Worm (Caenorhabditis elegans) whole organism, young adult: ENCODE measurements around the gene T06E4.5.

ENCODE experiments used
- B0019.2 ChIP-seq: fragments of 200-800 bp; sonication (Bioruptor generic); conservative IDR thresholded peaks from 2 replicates; pipeline ENCODE4 v1.3.6; 2022; ENCODE audit warnings: missing genetic modification reagents, missing genetic modification characterization, missing compliant biosample characterization
- B0035.1 ChIP-seq: sonication (generic microtip); optimal IDR thresholded peaks from 2 replicates; lab custom pipeline; 2016; ENCODE audit warnings: missing genetic modification characterization, mild to moderate bottlenecking, missing compliant biosample characterization, missing genotype, missing genetic modification reagents
- B0261.1 ChIP-seq: sonication (generic microtip); optimal IDR thresholded peaks from 2 replicates; lab custom pipeline; 2016; ENCODE audit warnings: mild to moderate bottlenecking, missing genetic modification characterization, moderate library complexity, missing compliant biosample characterization
- B0336.3 ChIP-seq: fragments of 200-800 bp; sonication (Bioruptor generic); IDR thresholded peaks from 2 replicates; pipeline ENCODE4 v1.3.6; 2022; ENCODE audit warnings: missing genetic modification characterization, missing compliant biosample characterization
- F22D6.2 ChIP-seq: sonication (generic microtip); optimal IDR thresholded peaks from 2 replicates; lab custom pipeline; 2016; ENCODE audit warnings: mild to moderate bottlenecking, missing genetic modification characterization, missing compliant biosample characterization
- F49E8.2 ChIP-seq: sonication (generic microtip); optimal IDR thresholded peaks from 3 replicates; lab custom pipeline; 2017; ENCODE audit warnings: missing genetic modification characterization, mild to moderate bottlenecking, missing compliant biosample characterization, antibody characterized with exemption, moderate library complexity; ENCODE audit not compliant: insufficient read depth
- F52B5.7 ChIP-seq: sonication (generic microtip); optimal IDR thresholded peaks from 2 replicates; lab custom pipeline; 2016; ENCODE audit warnings: mild to moderate bottlenecking, missing genetic modification characterization, missing compliant biosample characterization
- F55B11.4 ChIP-seq: sonication (generic microtip); optimal IDR thresholded peaks from 2 replicates; lab custom pipeline; 2016; ENCODE audit warnings: missing compliant biosample characterization, missing genetic modification characterization, borderline replicate concordance; ENCODE audit not compliant: insufficient read depth
- T26A5.8 ChIP-seq: sonication (generic microtip); optimal IDR thresholded peaks from 2 replicates; lab custom pipeline; 2016; ENCODE audit warnings: missing genetic modification characterization, missing compliant biosample characterization
- Y67H2A.10 ChIP-seq: fragments of 200-800 bp; sonication (Bioruptor generic); conservative IDR thresholded peaks from 2 replicates; pipeline ENCODE4 v1.3.6; 2022; ENCODE audit warnings: missing genetic modification reagents, missing genetic modification characterization, missing compliant biosample characterization
- attf-3 ChIP-seq: fragments of 200-800 bp; sonication (Bioruptor generic); conservative IDR thresholded peaks from 2 replicates; pipeline ENCODE4 v1.3.6; 2022; ENCODE audit warnings: missing genetic modification reagents, missing genetic modification characterization, missing compliant biosample characterization
- bed-1 ChIP-seq: fragments of 200-800 bp; sonication (Bioruptor generic); IDR thresholded peaks from 2 replicates; pipeline ENCODE4 v1.3.6; 2022; ENCODE audit warnings: missing genetic modification reagents, missing genetic modification characterization, missing compliant biosample characterization
- ccch-3 ChIP-seq: fragments of 200-800 bp; sonication (Bioruptor generic); optimal IDR thresholded peaks from 2 replicates; lab custom pipeline; 2018; ENCODE audit warnings: mild to moderate bottlenecking, missing genetic modification characterization, missing compliant biosample characterization
- cebp-1 ChIP-seq, 2 experiments: fragments of 200-800 bp in 1 of 2; sonication (Bioruptor generic) in 1 of 2; sonication (generic microtip) in 1 of 2; IDR thresholded peaks in 1 of 2; optimal IDR thresholded peaks in 1 of 2; 2 replicates each; pipeline versions ENCODE4 v1.3.6 to Lab custom; 2017 to 2022; ENCODE audit warnings: missing compliant biosample characterization in 2 of 2, missing genetic modification characterization in 2 of 2, mild to moderate bottlenecking in 1 of 2, missing genetic modification reagents in 1 of 2, moderate library complexity in 1 of 2
- ceh-100 ChIP-seq: fragments of 200-800 bp; sonication (Bioruptor generic); IDR thresholded peaks from 2 replicates; pipeline ENCODE4 v1.3.6; 2022; ENCODE audit warnings: missing genetic modification reagents, missing genetic modification characterization, missing compliant biosample characterization
- ceh-27 ChIP-seq: fragments of 200-800 bp; sonication (Bioruptor generic); optimal IDR thresholded peaks from 2 replicates; lab custom pipeline; 2018; ENCODE audit warnings: mild to moderate bottlenecking, missing genetic modification characterization, moderate library complexity, missing compliant biosample characterization
- chd-7 ChIP-seq: sonication (generic microtip); optimal IDR thresholded peaks from 2 replicates; lab custom pipeline; 2016; ENCODE audit warnings: mild to moderate bottlenecking, missing genetic modification characterization, moderate library complexity, missing compliant biosample characterization
- efl-1 ChIP-seq: fragments of 150-350 bp; optimal IDR thresholded peaks from 2 replicates; lab custom pipeline; 2014; ENCODE audit warnings: missing biosample characterization, missing genetic modification reagents, missing genetic modification characterization
- egl-18 ChIP-seq: fragments of 200-800 bp; sonication (Bioruptor generic); IDR thresholded peaks from 2 replicates; pipeline ENCODE4 v1.3.6; 2022; ENCODE audit warnings: missing genetic modification reagents, missing genetic modification characterization, missing compliant biosample characterization
- egl-44 ChIP-seq: fragments of 200-800 bp; sonication (Bioruptor generic); IDR thresholded peaks from 2 replicates; pipeline ENCODE4 v1.3.6; 2022; ENCODE audit warnings: missing genetic modification reagents, missing genetic modification characterization, missing compliant biosample characterization
- egrh-3 ChIP-seq: fragments of 200-800 bp; sonication (Bioruptor generic); IDR thresholded peaks from 2 replicates; pipeline ENCODE4 v1.3.6; 2022; ENCODE audit warnings: missing genetic modification reagents, missing genetic modification characterization, missing compliant biosample characterization
- ekl-4 ChIP-seq: fragments of 200-800 bp; sonication (Bioruptor generic); IDR thresholded peaks from 2 replicates; pipeline ENCODE4 v1.3.6; 2022; ENCODE audit warnings: missing genetic modification reagents, missing genetic modification characterization, missing compliant biosample characterization
- fkh-3 ChIP-seq: sonication (generic microtip); optimal IDR thresholded peaks from 2 replicates; lab custom pipeline; 2016; ENCODE audit warnings: mild to moderate bottlenecking, missing genetic modification characterization, missing compliant biosample characterization
- hmg-20 ChIP-seq: fragments of 200-800 bp; sonication (Bioruptor generic); IDR thresholded peaks from 2 replicates; pipeline ENCODE4 v1.3.6; 2022; ENCODE audit warnings: missing genetic modification reagents, missing genetic modification characterization, missing compliant biosample characterization
- lag-1 ChIP-seq: fragments of 200-800 bp; sonication (Bioruptor generic); IDR thresholded peaks from 2 replicates; pipeline ENCODE4 v1.3.6; 2022; ENCODE audit warnings: missing genetic modification reagents, missing genetic modification characterization, missing compliant biosample characterization
- let-607 ChIP-seq, 2 experiments: fragments of 200-800 bp in 1 of 2; sonication (Bioruptor generic) in 1 of 2; sonication (generic microtip) in 1 of 2; optimal IDR thresholded peaks; 2 replicates each; lab custom pipeline; 2016 to 2018; ENCODE audit warnings: mild to moderate bottlenecking in 2 of 2, missing compliant biosample characterization in 2 of 2, missing genetic modification characterization in 2 of 2, moderate library complexity in 2 of 2, missing genotype in 1 of 2
- lin-26 ChIP-seq: fragments of 200-800 bp; sonication (Bioruptor generic); IDR thresholded peaks from 2 replicates; pipeline ENCODE4 v1.3.6; 2022; ENCODE audit warnings: missing genetic modification reagents, missing genetic modification characterization, missing compliant biosample characterization
- lsl-1 ChIP-seq: fragments of 200-800 bp; sonication (Bioruptor generic); optimal IDR thresholded peaks from 2 replicates; lab custom pipeline; 2018; ENCODE audit warnings: mild to moderate bottlenecking, missing genetic modification characterization, moderate library complexity, missing compliant biosample characterization
- lsy-27 ChIP-seq: sonication (generic microtip); optimal IDR thresholded peaks from 2 replicates; lab custom pipeline; 2017; ENCODE audit warnings: missing genetic modification characterization, mild to moderate bottlenecking, missing compliant biosample characterization, antibody characterized with exemption, missing genotype, borderline replicate concordance; ENCODE audit not compliant: insufficient read depth
- mcd-1 ChIP-seq: fragments of 200-800 bp; sonication (Bioruptor generic); IDR thresholded peaks from 2 replicates; pipeline ENCODE4 v1.3.6; 2022; ENCODE audit warnings: missing genetic modification reagents, missing genetic modification characterization, missing compliant biosample characterization
- mxl-1 ChIP-seq: sonication (generic microtip); optimal IDR thresholded peaks from 2 replicates; lab custom pipeline; 2016; ENCODE audit warnings: missing genetic modification characterization, missing compliant biosample characterization
- nfya-1 ChIP-seq: sonication (generic microtip); optimal IDR thresholded peaks from 2 replicates; lab custom pipeline; 2017; ENCODE audit warnings: antibody characterized with exemption, missing compliant biosample characterization, missing genetic modification characterization, borderline replicate concordance; ENCODE audit not compliant: insufficient read depth
- nfyb-1 ChIP-seq: fragments of 200-800 bp; sonication (Bioruptor generic); IDR thresholded peaks from 2 replicates; pipeline ENCODE4 v1.3.6; 2022; ENCODE audit warnings: missing genetic modification reagents, missing genetic modification characterization, missing compliant biosample characterization
- pha-4 ChIP-seq: fragments of 150-350 bp; sonication (generic microtip); optimal IDR thresholded peaks from 2 replicates; lab custom pipeline; 2014; ENCODE audit warnings: missing biosample characterization, missing genetic modification reagents, missing genetic modification characterization
- snpc-1.3 ChIP-seq: sonication (generic microtip); optimal IDR thresholded peaks from 2 replicates; lab custom pipeline; 2017; ENCODE audit warnings: missing genetic modification characterization, mild to moderate bottlenecking, missing compliant biosample characterization, antibody characterized with exemption, moderate library complexity, missing genotype, missing genetic modification reagents; ENCODE audit not compliant: insufficient read depth
- snpc-4 ChIP-seq, 5 experiments: fragments of 150-350 bp in 1 of 5; sonication (generic microtip) in 4 of 5; optimal IDR thresholded peaks; 2 replicates each; lab custom pipeline; 2014 to 2018; ENCODE audit warnings: missing genetic modification characterization in 5 of 5, missing biosample characterization in 3 of 5, antibody characterized with exemption in 2 of 5, mild to moderate bottlenecking in 2 of 5, missing compliant biosample characterization in 2 of 5, missing genotype in 2 of 5, moderate library complexity in 2 of 5, missing genetic modification reagents in 1 of 5
- tbp1 ChIP-seq: fragments of 200-800 bp; sonication (Bioruptor generic); optimal IDR thresholded peaks from 2 replicates; lab custom pipeline; 2018; ENCODE audit warnings: mild to moderate bottlenecking, missing genetic modification characterization, missing compliant biosample characterization
- tlf-1 ChIP-seq: fragments of 200-800 bp; sonication (Bioruptor generic); optimal IDR thresholded peaks from 2 replicates; lab custom pipeline; 2018; ENCODE audit warnings: mild to moderate bottlenecking, missing genetic modification characterization, missing compliant biosample characterization
- zfh-2 ChIP-seq: fragments of 200-800 bp; sonication (Bioruptor generic); conservative IDR thresholded peaks from 2 replicates; pipeline ENCODE4 v1.3.6; 2022; ENCODE audit warnings: missing genetic modification reagents, missing genetic modification characterization, missing compliant biosample characterization
- ztf-25 ChIP-seq: fragments of 200-800 bp; sonication (Bioruptor generic); IDR thresholded peaks from 2 replicates; pipeline ENCODE4 v1.3.6; 2022; ENCODE audit warnings: missing genetic modification reagents, missing genetic modification characterization, missing compliant biosample characterization
- ztf-28 ChIP-seq: fragments of 200-800 bp; sonication (Bioruptor generic); IDR thresholded peaks from 2 replicates; pipeline ENCODE4 v1.3.6; 2022; ENCODE audit warnings: missing genetic modification reagents, missing genetic modification characterization, missing compliant biosample characterization
- ztf-3 ChIP-seq: fragments of 200-800 bp; sonication (Bioruptor generic); optimal IDR thresholded peaks from 2 replicates; lab custom pipeline; 2018; ENCODE audit warnings: mild to moderate bottlenecking, missing genetic modification characterization, missing compliant biosample characterization
- ztf-6 ChIP-seq: fragments of 200-800 bp; sonication (Bioruptor generic); IDR thresholded peaks from 2 replicates; pipeline ENCODE4 v1.3.6; 2022; ENCODE audit warnings: missing genetic modification reagents, missing genetic modification characterization, missing compliant biosample characterization

Gene T06E4.5

DNA sequence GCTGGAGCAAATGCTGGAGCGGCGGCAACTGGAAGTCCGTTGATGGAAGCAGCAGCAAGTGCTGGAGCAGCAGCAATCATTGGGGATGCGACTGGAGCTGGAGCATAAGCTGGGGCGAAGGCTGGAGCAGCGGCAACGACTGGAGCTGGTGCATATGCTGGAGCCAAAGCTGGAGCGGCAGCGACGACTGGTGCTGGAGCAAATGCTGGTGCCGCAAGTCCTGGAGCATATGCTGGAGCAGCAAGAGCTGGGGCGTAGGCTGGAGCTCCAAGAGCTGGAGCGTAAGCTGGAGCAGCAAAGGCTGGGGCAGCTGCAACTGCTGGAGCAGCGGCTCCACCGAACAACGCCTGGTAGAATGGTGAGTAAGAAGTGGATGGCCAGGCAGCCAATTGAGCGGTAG lies 12.6 kb upstream of the T06E4.5 start:
- peak; percentile 96 for TF ChIP-seq zfh-2 (GFP tag; lab: Robert Waterston, UW)
- TF ChIP-seq chd-7 (tag; lab: Kevin White, UChicago): peak; percentile 40
- no peak for TF ChIP-seq bed-1 (GFP tag; lab: Robert Waterston, UW)
- no peak for TF ChIP-seq F49E8.2 (tag; lab: Kevin White, UChicago)
- TF ChIP-seq B0019.2 (GFP tag; lab: Robert Waterston, UW): no peak
- TF ChIP-seq egrh-3 (GFP tag; lab: Robert Waterston, UW): peak; percentile 92
- no peak for TF ChIP-seq pha-4 (tag; lab: Kevin White, UChicago)
- peak; percentile 18 for TF ChIP-seq F52B5.7 (tag; lab: Kevin White, UChicago)
- no peak for TF ChIP-seq B0336.3
- no peak for TF ChIP-seq B0261.1 (tag; lab: Kevin White, UChicago)
- TF ChIP-seq ztf-3 (GFP tag; lab: Kevin White, UChicago): no peak
- no peak for TF ChIP-seq nfya-1
- TF ChIP-seq lin-26 (GFP tag; lab: Robert Waterston, UW): peak; percentile 53; the same call in 1 of the 2 replicates
- TF ChIP-seq hmg-20 (GFP tag; lab: Robert Waterston, UW): no peak
- TF ChIP-seq Y67H2A.10 (GFP tag; lab: Robert Waterston, UW): no peak
- no peak for TF ChIP-seq lsy-27
- TF ChIP-seq ekl-4 (GFP tag; lab: Robert Waterston, UW): no peak
- TF ChIP-seq tlf-1 (GFP tag; lab: Kevin White, UChicago): no peak
- TF ChIP-seq ccch-3 (GFP tag; lab: Kevin White, UChicago): no peak
- TF ChIP-seq efl-1 (GFP tag; lab: Kevin White, UChicago): no peak
- no peak for TF ChIP-seq ceh-100 (GFP tag; lab: Robert Waterston, UW)
- TF ChIP-seq egl-18 (GFP tag; lab: Robert Waterston, UW): 0 out of 2 replicates have a peak, but pooled peaks have one; percentile 38

- TF ChIP-seq T26A5.8 (tag; lab: Kevin White, UChicago): no peak
- TF ChIP-seq lin-26 (GFP tag; lab: Robert Waterston, UW): no peak
- TF ChIP-seq egl-44 (GFP tag; lab: Robert Waterston, UW): no peak
- no peak for TF ChIP-seq nfyb-1 (GFP tag; lab: Robert Waterston, UW)
- TF ChIP-seq B0035.1: no peak
- no peak for TF ChIP-seq ceh-100 (GFP tag; lab: Robert Waterston, UW)
- no peak for TF ChIP-seq fkh-3 (tag; lab: Kevin White, UChicago)
- TF ChIP-seq F49E8.2 (tag; lab: Kevin White, UChicago): no peak
- no peak for TF ChIP-seq lag-1 (GFP tag; lab: Robert Waterston, UW)
- TF ChIP-seq snpc-1.3 (tag; lab: Kevin White, UChicago): no peak
- TF ChIP-seq attf-3: no peak
Observed at ce11 chrV:9618919-9619318, 12.1 kb upstream of the T06E4.5 start, which contains the start of gene idpc-7. TSS of gene idpc-7 (minus strand) at chrV:9619019.

DNA sequence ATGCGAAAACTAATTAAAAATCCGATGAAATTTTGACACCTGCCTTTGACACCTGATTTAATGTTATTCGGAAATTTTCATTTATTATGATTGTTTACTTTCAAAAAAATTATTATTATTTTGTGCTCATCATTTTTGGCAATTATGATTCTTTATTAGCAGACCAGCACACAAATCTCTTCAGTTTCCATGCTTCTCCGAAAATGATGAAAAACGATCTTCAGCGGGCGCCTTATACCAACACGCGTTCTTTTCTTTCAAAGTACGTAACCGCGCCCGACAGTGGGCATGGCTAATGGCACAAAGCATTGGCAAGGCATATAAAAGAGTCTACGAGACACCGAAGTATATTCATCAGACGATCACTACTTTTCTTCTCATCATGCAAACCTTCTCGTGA lies 11.2 kb upstream of the T06E4.5 start, which contains the start of gene idpc-6:
Gene idpc-6, plus strand, starts transcription at position 301 of the 400 bp plus-strand sequence.
- TF ChIP-seq ztf-6 (GFP tag; lab: Robert Waterston, UW): no peak
- no peak for TF ChIP-seq ztf-25 (GFP tag; lab: Robert Waterston, UW)
- no peak for TF ChIP-seq snpc-4 (GFP tag; optimal IDR thresholded peaks at IDR 0.05; lab: Kevin White, UChicago)
- TF ChIP-seq snpc-4 (tag; optimal IDR thresholded peaks at IDR 0.05; lab: Kevin White, UChicago): no peak
- no peak for TF ChIP-seq tbp1 (GFP tag; lab: Kevin White, UChicago)
- no peak for TF ChIP-seq mcd-1 (GFP tag; lab: Robert Waterston, UW)
- TF ChIP-seq F22D6.2 (tag; lab: Kevin White, UChicago): no peak
- no peak for TF ChIP-seq let-607 (tag; optimal IDR thresholded peaks at IDR 0.05; lab: Kevin White, UChicago)
- TF ChIP-seq cebp-1 (GFP tag; IDR thresholded peaks at IDR 0.05; lab: Robert Waterston, UW): no peak
- no peak for TF ChIP-seq cebp-1 (tag; optimal IDR thresholded peaks at IDR 0.05; lab: Kevin White, UChicago)
- TF ChIP-seq lag-1 (GFP tag; lab: Robert Waterston, UW): no peak
- TF ChIP-seq snpc-1.3 (tag; lab: Kevin White, UChicago): no peak
- TF ChIP-seq lsl-1 (GFP tag; lab: Kevin White, UChicago): no peak
- TF ChIP-seq ceh-27: no peak
- TF ChIP-seq mxl-1: no peak
- no peak for TF ChIP-seq F55B11.4 (tag; lab: Kevin White, UChicago)
- TF ChIP-seq ztf-28 (GFP tag; lab: Robert Waterston, UW): no peak
- TF ChIP-seq bed-1 (GFP tag; lab: Robert Waterston, UW): no peak
- TF ChIP-seq egl-18 (GFP tag; lab: Robert Waterston, UW): no peak
